Worm (Caenorhabditis elegans) whole organism, mixed stage, embryonic: Measurements from ENCODE around the gene F20D12.7.
"Not testable (repeated sequence)": the region's sequence is repeated elsewhere in the genome, so short reads cannot be mapped to it uniquely, and the experiment has no call there.

Experiments
- lsy-2 ChIP-seq: fragments of 150-350 bp; optimal IDR thresholded peaks from 2 replicates; lab custom pipeline; 2014; ENCODE audit warnings: missing biosample characterization, missing genetic modification characterization
- mep-1 ChIP-seq: fragments of 150-350 bp; optimal IDR thresholded peaks from 2 replicates; lab custom pipeline; 2017; ENCODE audit warnings: missing biosample characterization, missing genetic modification reagents, missing genetic modification characterization, inconsistent platforms
- nhr-237 ChIP-seq: fragments of 150-350 bp; optimal IDR thresholded peaks from 2 replicates; lab custom pipeline; 2014; ENCODE audit warnings: missing biosample characterization, missing genetic modification characterization

- peak; percentile 94 for TF ChIP-seq lsy-2 (tag; lab: Kevin White, UChicago)
- not testable (repeated sequence) for TF ChIP-seq nhr-237 (tag; lab: Kevin White, UChicago)
- peak; percentile 57 for TF ChIP-seq mep-1 (tag; lab: Kevin White, UChicago)
Measured at ce11 chrIV:7946899-7947499, 8.3 kb upstream of the F20D12.7 start, which contains the start of gene F20D12.12.
